Worm (Caenorhabditis elegans) whole organism, midembryonic: ENCODE measurements around the gene T22G5.3.

Source experiments
- T22C8.4 ChIP-seq: fragments of 200-800 bp; sonication (Bioruptor generic); IDR thresholded peaks from 2 replicates; pipeline ENCODE4 v1.3.6; 2022; ENCODE audit warnings: missing genetic modification characterization, missing compliant biosample characterization
- cog-1 ChIP-seq: sonication (generic microtip); optimal IDR thresholded peaks from 2 replicates; lab custom pipeline; 2016; ENCODE audit warnings: missing genetic modification characterization, missing compliant biosample characterization
- flt-1 ChIP-seq: fragments of 200-800 bp; sonication (Bioruptor generic); IDR thresholded peaks from 2 replicates; pipeline ENCODE4 v1.3.6; 2022; ENCODE audit warnings: missing genetic modification characterization, missing compliant biosample characterization
- klf-2 ChIP-seq: fragments of 200-800 bp; sonication (Bioruptor generic); conservative IDR thresholded peaks from 2 replicates; pipeline ENCODE4 v1.3.6; 2022; ENCODE audit warnings: missing genetic modification reagents, missing genetic modification characterization, missing compliant biosample characterization
- med-1 ChIP-seq: sonication (generic microtip); optimal IDR thresholded peaks from 2 replicates; lab custom pipeline; 2017; ENCODE audit warnings: missing genetic modification characterization, mild to moderate bottlenecking, missing compliant biosample characterization, antibody characterized with exemption, missing genetic modification reagents; ENCODE audit not compliant: insufficient read depth
- ref-1 ChIP-seq: fragments of 200-800 bp; sonication (Bioruptor generic); conservative IDR thresholded peaks from 2 replicates; pipeline ENCODE4 v1.3.6; 2022; ENCODE audit warnings: missing genetic modification reagents, missing genetic modification characterization, missing compliant biosample characterization
- tab-1 ChIP-seq: fragments of 200-800 bp; sonication (Bioruptor generic); IDR thresholded peaks from 2 replicates; pipeline ENCODE4 v1.3.6; 2022; ENCODE audit warnings: missing genetic modification characterization, missing compliant biosample characterization
- ztf-23 ChIP-seq: fragments of 200-800 bp; sonication (Bioruptor generic); IDR thresholded peaks from 2 replicates; pipeline ENCODE4 v1.3.6; 2022; ENCODE audit warnings: missing genetic modification reagents, missing genetic modification characterization, missing compliant biosample characterization
- ztf-29 ChIP-seq: fragments of 200-800 bp; sonication (Bioruptor generic); IDR thresholded peaks from 2 replicates; pipeline ENCODE4 v1.3.6; 2022; ENCODE audit warnings: missing genetic modification reagents, missing genetic modification characterization, missing compliant biosample characterization

Gene T22G5.3

DNA sequence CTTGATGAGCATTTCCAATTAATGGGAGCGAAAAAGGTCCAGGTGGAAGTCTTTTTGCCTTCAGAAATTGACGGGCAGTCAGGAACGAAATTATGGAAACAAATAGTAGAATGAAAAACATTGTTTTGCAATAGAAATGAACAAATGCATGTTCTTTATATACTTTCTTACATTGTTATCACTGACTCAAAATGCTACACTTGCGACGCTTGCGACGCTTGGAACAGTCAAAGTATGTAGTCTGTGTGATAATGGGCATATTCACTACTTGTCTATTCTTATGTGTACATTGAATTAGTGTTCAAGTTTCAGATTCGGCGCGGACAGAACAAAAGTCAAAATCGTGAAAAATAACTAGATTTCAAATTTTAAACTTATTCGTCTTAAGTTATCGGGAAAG is 17.6 kb downstream of the T22G5.3 start, which contains the start of gene cyp-35C1:
TSS of gene cyp-35C1 (minus strand) at position 132 of the 400 bp plus-strand sequence.
- TF ChIP-seq flt-1 (GFP tag; lab: Robert Waterston, UW) = no peak
- TF ChIP-seq cog-1 (tag; lab: Kevin White, UChicago) = no peak
- TF ChIP-seq ztf-29 (GFP tag; lab: Robert Waterston, UW) = no peak
- no peak for TF ChIP-seq T22C8.4 (GFP tag; lab: Robert Waterston, UW)
- TF ChIP-seq med-1 (GFP tag; lab: Kevin White, UChicago) = no peak
- TF ChIP-seq ztf-23 = no peak
- no peak for TF ChIP-seq ref-1 (GFP tag; lab: Robert Waterston, UW)
- TF ChIP-seq klf-2 = no peak
- no peak for TF ChIP-seq tab-1 (GFP tag; lab: Robert Waterston, UW)

DNA sequence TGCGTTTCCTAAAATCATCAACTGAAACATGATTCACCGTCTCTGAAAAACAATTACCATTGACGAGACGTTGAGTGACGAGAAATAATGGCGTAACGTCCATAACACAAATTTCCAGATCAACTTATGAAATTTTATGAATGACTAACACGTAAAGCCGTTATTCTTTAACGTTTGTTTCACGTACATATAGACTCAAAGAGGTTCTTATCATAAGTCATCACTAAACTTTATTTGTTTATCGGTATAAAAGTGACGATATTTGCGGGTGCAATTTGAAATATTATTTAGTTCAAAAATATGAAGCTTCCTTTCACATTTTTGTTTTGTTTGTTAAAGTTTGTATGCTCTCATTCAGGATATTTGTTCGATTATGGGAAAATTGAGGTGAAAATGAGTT is 18.5 kb downstream of the T22G5.3 start, which contains the start of gene oac-3:
TSS of gene oac-3 (plus strand) at position 301 of the 400 bp plus-strand sequence.
- no peak for TF ChIP-seq flt-1 (GFP tag; lab: Robert Waterston, UW)
- no peak for TF ChIP-seq klf-2
- TF ChIP-seq tab-1 (GFP tag; lab: Robert Waterston, UW) = no peak
- no peak for TF ChIP-seq ztf-29 (GFP tag; lab: Robert Waterston, UW)
- no peak for TF ChIP-seq ztf-23
- no peak for TF ChIP-seq cog-1 (tag; lab: Kevin White, UChicago)
- no peak for TF ChIP-seq T22C8.4 (GFP tag; lab: Robert Waterston, UW)
- TF ChIP-seq ref-1 (GFP tag; lab: Robert Waterston, UW) = no peak

DNA sequence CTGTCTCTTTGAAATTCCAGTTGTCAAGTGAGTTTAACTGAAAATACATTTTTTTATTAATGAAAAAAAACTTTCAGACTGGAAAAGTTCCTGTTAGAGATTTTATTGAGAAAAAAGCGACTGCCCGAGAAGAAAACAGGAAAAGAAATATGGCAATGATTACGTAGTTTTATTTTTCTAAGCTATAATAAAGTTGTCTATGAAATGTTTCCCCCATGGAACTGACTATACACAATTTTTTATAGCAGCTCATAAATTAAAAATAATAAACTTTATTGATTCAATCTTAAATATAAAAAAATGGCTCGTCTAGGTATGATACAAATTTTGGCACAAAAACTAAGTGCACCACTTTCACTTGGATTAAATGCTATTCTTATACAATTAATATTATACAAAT is 21.8 kb downstream of the T22G5.3 start, which contains the start of gene C06B3.1:
TSS of gene C06B3.1 (plus strand) at position 301 of the 400 bp plus-strand sequence.
- TF ChIP-seq ref-1 (GFP tag; lab: Robert Waterston, UW) = no peak
- TF ChIP-seq ztf-23 = no peak
- TF ChIP-seq klf-2 = no peak
- no peak for TF ChIP-seq ztf-29 (GFP tag; lab: Robert Waterston, UW)
- no peak for TF ChIP-seq cog-1 (tag; lab: Kevin White, UChicago)
- TF ChIP-seq flt-1 (GFP tag; lab: Robert Waterston, UW) = no peak

ce11 chrV:13904446-13904845 is 23.7 kb downstream of the T22G5.3 start, which contains the start of gene stdh-3:
TSS of gene stdh-3 (plus strand) at chrV:13904611.
- TF ChIP-seq flt-1 (GFP tag; lab: Robert Waterston, UW) (no peak), cog-1 (tag; lab: Kevin White, UChicago) (no peak), T22C8.4 (GFP tag; lab: Robert Waterston, UW) (no peak), tab-1 (GFP tag; lab: Robert Waterston, UW) (no peak), ztf-29 (GFP tag; lab: Robert Waterston, UW) (no peak), klf-2 (no peak), ztf-23 (no peak), ref-1 (GFP tag; lab: Robert Waterston, UW) (no peak), med-1 (GFP tag; lab: Kevin White, UChicago) (no peak)

ce11 chrV:13906166-13906565 is 25.5 kb downstream of the T22G5.3 start, which contains the start of gene stdh-1:
TSS of gene stdh-1 (plus strand) at chrV:13906492.
- peak; percentile 20 for TF ChIP-seq cog-1 (tag; lab: Kevin White, UChicago)
- TF ChIP-seq ztf-23 = no peak

DNA sequence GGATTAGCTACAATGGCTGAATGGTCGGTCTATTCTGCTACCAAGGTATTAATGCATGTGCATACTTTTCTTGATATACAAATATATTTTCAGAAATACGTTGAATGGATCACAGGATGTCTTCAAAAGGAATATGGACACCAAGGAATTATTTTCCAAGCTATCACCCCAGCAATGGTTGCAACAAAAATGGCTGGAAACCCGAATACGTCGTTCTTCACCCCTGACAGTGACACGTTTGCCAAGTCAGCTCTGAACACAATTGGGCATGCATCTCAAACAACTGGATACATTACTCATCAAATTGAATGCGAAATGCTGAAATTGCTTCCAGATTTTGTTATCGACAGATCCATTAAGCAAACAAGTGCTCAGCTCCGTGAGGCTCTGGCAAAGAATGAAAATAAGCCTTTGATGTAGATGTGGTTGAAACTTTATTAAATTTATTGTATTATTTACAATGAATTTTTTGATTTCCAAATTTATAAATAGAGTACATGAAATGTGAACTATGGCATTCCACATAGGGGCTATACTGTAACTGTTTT is 26.9 kb downstream of the T22G5.3 start:
- no peak for TF ChIP-seq ztf-29 (GFP tag; lab: Robert Waterston, UW)
- no peak for TF ChIP-seq klf-2
- TF ChIP-seq T22C8.4 (GFP tag; lab: Robert Waterston, UW) = no peak
- no peak for TF ChIP-seq cog-1 (tag; lab: Kevin White, UChicago)
- no peak for TF ChIP-seq tab-1 (GFP tag; lab: Robert Waterston, UW)
- no peak for TF ChIP-seq ref-1 (GFP tag; lab: Robert Waterston, UW)
- no peak for TF ChIP-seq ztf-23
- TF ChIP-seq med-1 (GFP tag; lab: Kevin White, UChicago) = no peak
- no peak for TF ChIP-seq flt-1 (GFP tag; lab: Robert Waterston, UW)

- TF ChIP-seq klf-2 = no peak
- no peak for TF ChIP-seq tab-1 (GFP tag; lab: Robert Waterston, UW)
- no peak for TF ChIP-seq ztf-23
- no peak for TF ChIP-seq flt-1 (GFP tag; lab: Robert Waterston, UW)
- no peak for TF ChIP-seq cog-1 (tag; lab: Kevin White, UChicago)
- no peak for TF ChIP-seq med-1 (GFP tag; lab: Kevin White, UChicago)
- no peak for TF ChIP-seq ref-1 (GFP tag; lab: Robert Waterston, UW)
- TF ChIP-seq ztf-29 (GFP tag; lab: Robert Waterston, UW) = no peak
- TF ChIP-seq T22C8.4 (GFP tag; lab: Robert Waterston, UW) = no peak
Observed at ce11 chrV:13908120-13908915, 27.6 kb downstream of the T22G5.3 start.

- no peak for TF ChIP-seq ztf-29 (GFP tag; lab: Robert Waterston, UW)
- TF ChIP-seq flt-1 (GFP tag; lab: Robert Waterston, UW) = no peak
- TF ChIP-seq ztf-23 = no peak
- no peak for TF ChIP-seq klf-2
- TF ChIP-seq T22C8.4 (GFP tag; lab: Robert Waterston, UW) = no peak
- no peak for TF ChIP-seq ref-1 (GFP tag; lab: Robert Waterston, UW)
- TF ChIP-seq med-1 (GFP tag; lab: Kevin White, UChicago) = no peak
- no peak for TF ChIP-seq cog-1 (tag; lab: Kevin White, UChicago)
- TF ChIP-seq tab-1 (GFP tag; lab: Robert Waterston, UW) = no peak
Observed at ce11 chrV:13908916-13909176, 28.1 kb downstream of the T22G5.3 start, which contains the start of gene C06B3.6. TSS of gene C06B3.6 (minus strand) at chrV:13908967.

- TF ChIP-seq ztf-29 (GFP tag; lab: Robert Waterston, UW) (no peak), tab-1 (GFP tag; lab: Robert Waterston, UW) (no peak), klf-2 (no peak), flt-1 (GFP tag; lab: Robert Waterston, UW) (no peak), T22C8.4 (GFP tag; lab: Robert Waterston, UW) (no peak), cog-1 (tag; lab: Kevin White, UChicago) (no peak), ref-1 (GFP tag; lab: Robert Waterston, UW) (no peak), med-1 (GFP tag; lab: Kevin White, UChicago) (no peak)
Observed at ce11 chrV:13909400-13909799, 28.7 kb downstream of the T22G5.3 start, which contains the start of gene C06B3.7. TSS of gene C06B3.7 (plus strand) at chrV:13909686.
